Worm (Caenorhabditis elegans): Measurements from ENCODE around the gene cpna-1.

cpna-1 gene

DNA sequence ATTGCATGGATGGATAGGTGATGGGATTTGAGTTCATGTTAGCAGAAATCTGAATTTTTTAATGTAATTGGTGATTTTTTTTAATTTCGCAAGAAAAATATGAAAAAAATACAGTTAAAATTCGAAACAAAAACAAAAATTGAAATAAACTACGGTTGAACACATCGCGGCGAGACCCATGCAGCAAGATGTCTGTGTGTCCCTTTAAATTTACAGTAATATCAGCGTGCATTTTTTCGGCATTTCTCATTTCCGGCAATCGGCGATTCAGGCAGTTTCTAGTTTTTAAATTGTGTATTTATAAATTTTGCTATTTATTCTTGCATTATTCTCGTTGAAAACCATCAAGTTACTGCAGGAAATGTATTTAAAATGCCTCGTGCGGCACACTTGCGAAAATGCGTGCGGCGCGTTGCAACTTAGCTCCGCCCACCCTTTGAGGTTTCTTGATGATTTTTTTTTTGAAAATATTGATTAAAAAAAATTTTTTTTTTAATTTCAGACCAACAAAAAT, 51.3 kb downstream of the cpna-1 start, which contains the start of the genes fbxc-44 and C16A11.2 (continued):
- no peak for TF ChIP-seq attf-5 (GFP tag; optimal IDR thresholded peaks at IDR 0.05)
- TF ChIP-seq rcor-1 (GFP tag; IDR thresholded peaks at IDR 0.05): no peak
- TF ChIP-seq die-1 (tag; optimal IDR thresholded peaks at IDR 0.05): no peak
- TF ChIP-seq D2030.7 (GFP tag; IDR thresholded peaks at IDR 0.05): peak; percentile 56; the same call in 1 of the 2 replicates

- TF ChIP-seq hsf-1 (GFP tag; IDR thresholded peaks at IDR 0.05): no peak
- no peak for TF ChIP-seq lag-1 (GFP tag; IDR thresholded peaks at IDR 0.05)
- TF ChIP-seq tlf-1 (GFP tag; optimal IDR thresholded peaks at IDR 0.05): no peak
- TF ChIP-seq pha-4 (tag; optimal IDR thresholded peaks at IDR 0.05): no peak
- TF ChIP-seq somi-1 (GFP tag; optimal IDR thresholded peaks at IDR 0.05): no peak
- no peak for TF ChIP-seq K11D2.4 (GFP tag; IDR thresholded peaks at IDR 0.05)
- no peak for TF ChIP-seq attf-3 (GFP tag; conservative IDR thresholded peaks at IDR 0.05)
- no peak for TF ChIP-seq aptf-2 (GFP tag; conservative IDR thresholded peaks at IDR 0.05)
- TF ChIP-seq ceh-27 (GFP tag; optimal IDR thresholded peaks at IDR 0.05): no peak
- no peak for TF ChIP-seq F37B4.10 (GFP tag; IDR thresholded peaks at IDR 0.05)
- TF ChIP-seq T07F8.4 (tag; optimal IDR thresholded peaks at IDR 0.05): no peak
- no peak for TF ChIP-seq hlh-12 (tag; optimal IDR thresholded peaks at IDR 0.05)
- no peak for TF ChIP-seq dpl-1 (GFP tag; optimal IDR thresholded peaks at IDR 0.05)
- TF ChIP-seq F23B12.7 (tag; optimal IDR thresholded peaks at IDR 0.05; ENCODE audit: insufficient read depth): no peak
- TF ChIP-seq madf-6 (GFP tag; IDR thresholded peaks at IDR 0.05): no peak
- TF ChIP-seq nhr-179 (tag; optimal IDR thresholded peaks at IDR 0.05): no peak
- TF ChIP-seq hmg-20 (GFP tag; IDR thresholded peaks at IDR 0.05): no peak
- no peak for TF ChIP-seq lin-35 (GFP tag; optimal IDR thresholded peaks at IDR 0.05)
- no peak for TF ChIP-seq ztf-18 (tag; optimal IDR thresholded peaks at IDR 0.05)
Observed at ce11 chrII:4238963-4239362, 52.5 kb downstream of the cpna-1 start.

ce11 chrII:4244959-4245358, 58.5 kb downstream of the cpna-1 start:
- peak; percentile 27 for TF ChIP-seq xnd-1 (tag; optimal IDR thresholded peaks at IDR 0.05)
- TF ChIP-seq ztf-22 (GFP tag; optimal IDR thresholded peaks at IDR 0.05): no peak
- TF ChIP-seq madf-6 (GFP tag; IDR thresholded peaks at IDR 0.05): peak; percentile 57
- TF ChIP-seq lsl-1 (GFP tag; optimal IDR thresholded peaks at IDR 0.05): peak; percentile 79

DNA sequence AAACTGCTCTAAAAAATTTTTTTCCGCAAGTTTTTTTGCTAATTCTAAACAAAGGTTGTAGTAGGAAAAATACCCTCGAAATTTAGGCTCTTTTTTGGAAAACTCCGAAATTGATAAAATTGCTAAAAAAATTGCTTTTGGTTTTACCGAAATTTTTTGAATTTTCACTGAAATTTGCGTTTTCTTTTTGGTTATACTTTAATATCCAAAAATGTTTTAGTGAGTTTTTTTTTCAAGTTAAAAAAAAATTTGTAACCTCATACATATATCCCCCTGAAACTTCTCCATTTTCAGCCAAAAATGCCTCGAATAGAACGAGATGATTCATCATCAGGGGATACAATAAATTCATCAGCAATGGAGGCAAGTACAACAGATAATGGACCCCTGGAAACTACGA, 60.4 kb downstream of the cpna-1 start, which contains the start of gene gpa-11:
TSS of gene gpa-11 (plus strand) at position 301 of the 400 bp plus-strand sequence.
- TF ChIP-seq ekl-4 (GFP tag; IDR thresholded peaks at IDR 0.05) (no peak), ceh-58 (GFP tag; IDR thresholded peaks at IDR 0.05) (no peak), sea-2 (GFP tag; IDR thresholded peaks at IDR 0.05) (no peak), aptf-2 (GFP tag; conservative IDR thresholded peaks at IDR 0.05) (no peak), ceh-79 (tag; optimal IDR thresholded peaks at IDR 0.05) (no peak), B0019.2 (GFP tag; conservative IDR thresholded peaks at IDR 0.05) (no peak), F10E7.11 (tag; optimal IDR thresholded peaks at IDR 0.05) (no peak), Y53F4B.3 (GFP tag; IDR thresholded peaks at IDR 0.05) (no peak), unc-62 (GFP tag; optimal IDR thresholded peaks at IDR 0.05) (no peak), rec-8 (tag; optimal IDR thresholded peaks at IDR 0.05) (no peak), K11D2.4 (GFP tag; IDR thresholded peaks at IDR 0.05) (no peak), ceh-100 (GFP tag; IDR thresholded peaks at IDR 0.05) (no peak), ztf-6 (GFP tag; IDR thresholded peaks at IDR 0.05) (no peak), lin-40 (tag; optimal IDR thresholded peaks at IDR 0.05) (no peak), mxl-1 (tag; optimal IDR thresholded peaks at IDR 0.05) (no peak)

All from whole organism, young adult.